Worm (Caenorhabditis elegans) whole organism, young adult: ENCODE data around the gene unc-7.

Experiments
- F33H1.4 ChIP-seq: fragments of 200-800 bp; sonication (Bioruptor generic); IDR thresholded peaks from 2 replicates; pipeline ENCODE4 v1.3.6; 2022; ENCODE audit warnings: missing genetic modification reagents, missing genetic modification characterization, missing compliant biosample characterization
- nfya-1 ChIP-seq: sonication (generic microtip); optimal IDR thresholded peaks from 2 replicates; lab custom pipeline; 2017; ENCODE audit warnings: antibody characterized with exemption, missing compliant biosample characterization, missing genetic modification characterization, borderline replicate concordance; ENCODE audit not compliant: insufficient read depth

ce11 chrX:15112172-15112571 lies 35.4 kb downstream of the unc-7 start:
- no peak for TF ChIP-seq F33H1.4 (GFP tag; lab: Robert Waterston, UW)
- no peak for TF ChIP-seq nfya-1 (tag; lab: Kevin White, UChicago)
